3 fruit fly cellular contexts compared by ENCODE assay signal in the genomic region with DNA sequence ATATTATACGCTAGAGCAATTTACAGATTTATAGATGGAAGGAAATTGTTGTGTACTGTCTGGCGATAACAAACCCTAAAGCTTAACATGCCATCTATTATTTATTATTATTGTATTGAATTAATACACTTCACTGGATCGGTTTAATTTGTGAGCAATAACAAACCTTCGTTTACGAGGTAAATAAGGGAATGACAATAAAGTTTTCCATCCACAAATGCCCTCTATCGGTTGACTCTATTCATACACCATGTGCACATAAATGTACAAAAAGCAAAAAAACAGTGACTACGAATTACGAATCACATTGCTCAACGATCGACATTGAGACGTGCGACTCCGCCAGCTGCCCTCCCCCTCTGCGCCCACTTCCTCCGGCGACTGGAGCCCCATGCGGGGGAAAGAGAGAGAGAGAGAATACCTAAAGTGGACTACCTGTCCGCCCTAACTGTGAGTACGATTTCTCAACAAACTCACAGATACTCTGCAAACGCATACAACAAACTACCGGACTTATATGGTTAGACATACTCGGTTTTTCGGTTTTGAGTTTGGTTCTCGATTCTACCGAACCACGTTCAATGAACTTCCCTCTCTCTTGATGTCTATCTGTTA.
TF ChIP-seq lines count a peak whose summit lies in the region.

No protein-coding gene starts in this region.

- peak; percentile 56 for TF ChIP-seq CTCF in whole organism, embryonic (GFP tag; optimal IDR thresholded peaks at IDR 0.05; lab: Kevin White, UChicago)

TF ChIP-seq in whole organism, embryonic, 481 proteins besides CTCF, POLR2A, EP300 and RAD21 (continues in another document):
- TF ChIP-seq CG11093 (GFP tag; IDR thresholded peaks at IDR 0.05; lab: Robert Waterston, UW) (no peak), CG7963 (GFP tag; IDR thresholded peaks at IDR 0.05; lab: Robert Waterston, UW; ENCODE audit: partially characterized antibody) (no peak), crol (GFP tag; IDR thresholded peaks at IDR 0.05; lab: Robert Waterston, UW) (peak; percentile 95), dati (GFP tag; IDR thresholded peaks at IDR 0.05; lab: Robert Waterston, UW) (no peak), gcm2 (GFP tag; optimal IDR thresholded peaks at IDR 0.05; lab: Kevin White, UChicago) (no peak), Drgx (GFP tag; IDR thresholded peaks at IDR 0.05; lab: Robert Waterston, UW) (no peak), D19A (tag; optimal IDR thresholded peaks at IDR 0.05; lab: Kevin White, UChicago) (peak; percentile 96), prd (optimal IDR thresholded peaks at IDR 0.05; lab: Kevin White, UChicago) (no peak), prd (GFP tag; IDR thresholded peaks at IDR 0.05; lab: Robert Waterston, UW) (0 out of 3 replicates have a peak, but pooled peaks have one; percentile 14), vvl (GFP tag; IDR thresholded peaks at IDR 0.05; lab: Robert Waterston, UW) (0 out of 2 replicates have a peak, but pooled peaks have one; percentile 31), dan (GFP tag; IDR thresholded peaks at IDR 0.05; lab: Robert Waterston, UW) (no peak), gcm (GFP tag; optimal IDR thresholded peaks at IDR 0.05; lab: Kevin White, UChicago) (peak; percentile 6), p53 (GFP tag; optimal IDR thresholded peaks at IDR 0.05; lab: Kevin White, UChicago) (no peak), CG10959 (GFP tag; IDR thresholded peaks at IDR 0.05; lab: Robert Waterston, UW) (no peak), wek (GFP tag; optimal IDR thresholded peaks at IDR 0.05; lab: Kevin White, UChicago) (peak; percentile 2), grn (GFP tag; optimal IDR thresholded peaks at IDR 0.05; lab: Kevin White, UChicago) (no peak), CG14050 (GFP tag; IDR thresholded peaks at IDR 0.05; lab: Robert Waterston, UW) (0 out of 3 replicates have a peak, but pooled peaks have one; percentile 21), CG9817 (tag; optimal IDR thresholded peaks at IDR 0.05; lab: Kevin White, UChicago) (no peak), CG14014 (GFP tag; IDR thresholded peaks at IDR 0.05; lab: Robert Waterston, UW) (peak; percentile 33; the same call in 1 of the 2 replicates), CG3995 (GFP tag; optimal IDR thresholded peaks at IDR 0.05; lab: Kevin White, UChicago) (peak; percentile 22), Deaf1 (tag; optimal IDR thresholded peaks at IDR 0.05; lab: Kevin White, UChicago) (peak; percentile 44), Ets97D (GFP tag; optimal IDR thresholded peaks at IDR 0.05; lab: Kevin White, UChicago) (no peak), YL-1 (GFP tag; optimal IDR thresholded peaks at IDR 0.05; lab: Kevin White, UChicago) (peak; percentile 1), abd-A (tag; optimal IDR thresholded peaks at IDR 0.05; lab: Kevin White, UChicago) (peak; percentile 12), CG17568 (GFP tag; optimal IDR thresholded peaks at IDR 0.05; lab: Kevin White, UChicago) (peak; percentile 26), Dip3 (GFP tag; optimal IDR thresholded peaks at IDR 0.05; lab: Kevin White, UChicago) (no peak), ase (GFP tag; IDR thresholded peaks at IDR 0.05; lab: Robert Waterston, UW) (no peak)

TF ChIP-seq in whole organism, prepupa, 60 proteins besides CTCF, POLR2A, EP300 and RAD21:
- TF ChIP-seq eg (GFP tag; IDR thresholded peaks at IDR 0.05; lab: Robert Waterston, UW), result 0 out of 3 replicates have a peak, but pooled peaks have one; percentile 8
- no peak for TF ChIP-seq CG34406 (GFP tag; optimal IDR thresholded peaks at IDR 0.05; lab: Kevin White, UChicago)
- peak; percentile 87 for TF ChIP-seq fkh (GFP tag; optimal IDR thresholded peaks at IDR 0.05; lab: Kevin White, UChicago)

TF ChIP-seq in whole organism, pupa, 21 proteins besides CTCF, POLR2A, EP300 and RAD21:
- TF ChIP-seq rn (GFP tag; IDR thresholded peaks at IDR 0.05; lab: Robert Waterston, UW) (no peak), CG4496 (GFP tag; IDR thresholded peaks at IDR 0.05; lab: Robert Waterston, UW) (no peak), CG13204 (GFP tag; optimal IDR thresholded peaks at IDR 0.05; lab: Kevin White, UChicago) (peak; percentile 46), fd96Ca (GFP tag; IDR thresholded peaks at IDR 0.05; lab: Robert Waterston, UW) (peak; percentile 11; the same call in 1 of the 3 replicates), gl (tag; optimal IDR thresholded peaks at IDR 0.05; lab: Kevin White, UChicago) (no peak), EcR (GFP tag; optimal IDR thresholded peaks at IDR 0.05; lab: Kevin White, UChicago) (peak; percentile 42)
